Worm (Caenorhabditis elegans) whole organism, L2 larva: Measurements from ENCODE around the gene cct-6.

Experiments
- ceh-16 ChIP-seq: fragments of 150-350 bp; optimal IDR thresholded peaks from 2 replicates; lab custom pipeline; 2014; ENCODE audit warnings: missing biosample characterization, missing genetic modification characterization
- lsy-2 ChIP-seq, 2 experiments: fragments of 150-350 bp in 1 of 2; sonication (generic microtip) in 1 of 2; optimal IDR thresholded peaks; 2 replicates each; lab custom pipeline; 2014 to 2017; ENCODE audit warnings: missing biosample characterization in 2 of 2, missing genetic modification characterization in 2 of 2
- mbf-1 ChIP-seq: sonication (generic microtip); optimal IDR thresholded peaks from 2 replicates; lab custom pipeline; 2017; ENCODE audit warnings: missing biosample characterization, missing genetic modification characterization
- nhr-12 ChIP-seq: fragments of 150-350 bp; optimal IDR thresholded peaks from 2 replicates; lab custom pipeline; 2014; ENCODE audit warnings: missing biosample characterization, missing genetic modification characterization
- unc-39 ChIP-seq: fragments of 150-350 bp; optimal IDR thresholded peaks from 2 replicates; lab custom pipeline; 2014; ENCODE audit warnings: missing biosample characterization, missing genetic modification characterization

DNA sequence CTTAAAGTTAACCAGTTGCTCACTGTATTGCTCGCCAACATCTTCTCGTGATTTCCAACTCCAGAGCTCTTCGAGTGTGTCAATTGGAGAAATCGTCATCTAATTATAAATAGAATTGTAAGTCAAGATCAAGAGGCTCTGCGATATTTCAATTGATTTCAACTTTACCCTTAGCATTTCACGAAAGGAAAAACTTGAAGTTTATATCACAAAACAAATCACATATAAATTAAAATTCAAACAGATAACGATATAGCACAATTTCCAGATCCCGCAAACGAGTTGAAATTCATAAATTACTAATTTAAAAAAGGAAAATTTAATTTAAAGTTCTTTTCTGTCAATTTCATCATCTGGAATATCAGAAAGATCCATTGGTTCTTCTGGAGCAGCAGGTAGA lies 12.9 kb upstream of the cct-6 start, which contains the start of gene eng-1:
- no peak for TF ChIP-seq nhr-12
- no peak for TF ChIP-seq ceh-16 (tag; lab: Kevin White, UChicago)
- no peak for TF ChIP-seq lsy-2 (tag; optimal IDR thresholded peaks at IDR 0.05; lab: Kevin White, UChicago)
- no peak for TF ChIP-seq unc-39 (tag; lab: Kevin White, UChicago)
- no peak for TF ChIP-seq mbf-1 (tag; lab: Kevin White, UChicago)
